Worm (Caenorhabditis elegans): ENCODE measurements around the gene his-35.
A peak's percentile ranks its signal among the peaks of the same experiment; 100 is the strongest.

The his-35 gene

DNA sequence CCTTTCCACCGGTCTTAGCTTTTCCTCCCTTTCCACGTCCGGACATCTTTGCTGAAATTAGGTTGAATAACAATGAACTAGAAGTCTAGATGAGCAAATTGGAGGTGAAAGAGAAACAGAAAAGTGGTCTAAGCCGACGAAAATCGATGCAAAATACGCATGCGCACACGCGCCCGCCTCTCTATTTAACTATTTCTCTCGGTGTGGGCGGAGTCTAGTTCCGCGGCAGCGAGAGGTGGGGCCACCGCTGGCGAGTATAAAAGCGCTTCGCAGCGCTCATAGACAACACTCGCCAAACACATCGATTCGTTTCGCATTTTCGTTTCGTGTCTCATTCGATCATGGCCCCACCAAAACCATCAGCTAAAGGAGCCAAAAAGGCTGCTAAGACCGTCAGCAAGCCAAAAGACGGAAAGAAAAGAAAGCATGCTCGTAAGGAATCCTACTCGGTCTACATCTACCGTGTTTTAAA lies at the start of gene his-35, which contains the start of gene his-41:
TSS of gene his-35 (minus strand) at position 51 of the 472 bp plus-strand sequence.
TSS of gene his-41 (plus strand) at position 299 of the 472 bp plus-strand sequence.
- TF ChIP-seq aly-2 (tag; optimal IDR thresholded peaks at IDR 0.05) (no peak), sma-9 (GFP tag; optimal IDR thresholded peaks at IDR 0.05) (peak; percentile 37), sma-9 (tag; optimal IDR thresholded peaks at IDR 0.05) (no peak), nhr-6 (tag; optimal IDR thresholded peaks at IDR 0.05) (no peak), ama-1 (optimal IDR thresholded peaks at IDR 0.05) (peak; percentile 77), lin-13 (GFP tag; optimal IDR thresholded peaks at IDR 0.05) (peak; percentile 15), ceh-16 (tag; optimal IDR thresholded peaks at IDR 0.05) (no peak), alr-1 (tag; optimal IDR thresholded peaks at IDR 0.05) (no peak), fos-1 (tag; optimal IDR thresholded peaks at IDR 0.05) (peak; percentile 48), gmeb-1 (tag; optimal IDR thresholded peaks at IDR 0.05) (peak; percentile 53), F13H6.1 (tag; optimal IDR thresholded peaks at IDR 0.05) (peak; percentile 62), sma-3 (GFP tag; optimal IDR thresholded peaks at IDR 0.05) (peak; percentile 50), mdl-1 (tag; optimal IDR thresholded peaks at IDR 0.05) (peak in 1 of 2 experiments; percentile 31), nhr-23 (tag; optimal IDR thresholded peaks at IDR 0.05) (no peak), nhr-21 (tag; optimal IDR thresholded peaks at IDR 0.05) (peak; percentile 11), unc-55 (GFP tag; optimal IDR thresholded peaks at IDR 0.05) (peak; percentile 15), elt-1 (tag; optimal IDR thresholded peaks at IDR 0.05) (no peak), ztf-4 (tag; optimal IDR thresholded peaks at IDR 0.05) (no peak), lsy-2 (tag; optimal IDR thresholded peaks at IDR 0.05) (peak; percentile 38 to 51), crh-2 (tag; optimal IDR thresholded peaks at IDR 0.05) (peak; percentile 51), nhr-237 (tag; optimal IDR thresholded peaks at IDR 0.05) (no peak), blmp-1 (tag; optimal IDR thresholded peaks at IDR 0.05; ENCODE audit: insufficient read depth) (no peak), lin-11 (tag; optimal IDR thresholded peaks at IDR 0.05) (peak; percentile 35), dmd-4 (tag; optimal IDR thresholded peaks at IDR 0.05) (no peak), Y55F3AM.14 (GFP tag; optimal IDR thresholded peaks at IDR 0.05) (no peak), C34F6.9 (tag; optimal IDR thresholded peaks at IDR 0.05) (peak; percentile 74), mab-5 (tag; optimal IDR thresholded peaks at IDR 0.05) (no peak)

- TF ChIP-seq crh-2 (tag; optimal IDR thresholded peaks at IDR 0.05) (no peak), ztf-4 (tag; optimal IDR thresholded peaks at IDR 0.05) (no peak), nhr-21 (tag; optimal IDR thresholded peaks at IDR 0.05) (no peak), snpc-4 (tag; optimal IDR thresholded peaks at IDR 0.05) (no peak), ZK546.5 (tag; optimal IDR thresholded peaks at IDR 0.05) (no peak), alr-1 (tag; optimal IDR thresholded peaks at IDR 0.05) (no peak), gmeb-1 (tag; optimal IDR thresholded peaks at IDR 0.05) (no peak), F13H6.1 (tag; optimal IDR thresholded peaks at IDR 0.05) (no peak), nhr-23 (tag; optimal IDR thresholded peaks at IDR 0.05) (no peak), Y55F3AM.14 (GFP tag; optimal IDR thresholded peaks at IDR 0.05) (no peak), mdl-1 (tag; optimal IDR thresholded peaks at IDR 0.05) (no peak), sem-4 (tag; optimal IDR thresholded peaks at IDR 0.05) (no peak), lin-13 (GFP tag; optimal IDR thresholded peaks at IDR 0.05) (no peak), nhr-11 (tag; optimal IDR thresholded peaks at IDR 0.05) (no peak), unc-62 (GFP tag; optimal IDR thresholded peaks at IDR 0.05) (no peak), ama-1 (optimal IDR thresholded peaks at IDR 0.05) (no peak), ztf-11 (tag; optimal IDR thresholded peaks at IDR 0.05) (no peak), sma-3 (GFP tag; optimal IDR thresholded peaks at IDR 0.05) (no peak), dmd-4 (tag; optimal IDR thresholded peaks at IDR 0.05) (no peak), unc-39 (tag; optimal IDR thresholded peaks at IDR 0.05) (no peak)
Observed at ce11 chrV:9590317-9590716, 45.2 kb upstream of the his-35 start, which contains the start of gene K09G1.2. Gene K09G1.2 (plus strand): TSS chrV:9590617.

DNA sequence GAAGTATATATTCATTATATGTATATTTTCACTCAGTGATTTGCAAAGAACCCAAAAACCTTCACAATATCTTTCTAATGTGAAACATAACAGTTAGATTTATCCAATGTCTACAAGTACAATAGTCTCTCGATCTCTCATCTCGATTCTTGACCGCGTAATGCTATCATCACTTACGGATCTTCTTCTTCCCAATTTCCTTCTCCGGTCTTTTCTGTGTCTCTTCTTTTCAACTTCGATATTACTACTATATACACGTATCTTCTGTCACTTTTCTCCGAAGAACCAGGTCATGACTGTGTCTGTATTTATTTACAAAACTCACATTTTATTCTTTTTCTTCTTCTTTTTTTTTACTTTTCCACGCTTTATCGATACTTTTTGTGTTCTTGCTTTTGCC lies 43.5 kb upstream of the his-35 start:
- TF ChIP-seq sma-9 (GFP tag; optimal IDR thresholded peaks at IDR 0.05) (peak; percentile 49), sma-9 (tag; optimal IDR thresholded peaks at IDR 0.05) (no peak), lin-13 (GFP tag; optimal IDR thresholded peaks at IDR 0.05) (no peak), ztf-11 (tag; optimal IDR thresholded peaks at IDR 0.05) (no peak), lin-11 (tag; optimal IDR thresholded peaks at IDR 0.05) (no peak), mab-5 (tag; optimal IDR thresholded peaks at IDR 0.05) (no peak), egl-27 (tag; optimal IDR thresholded peaks at IDR 0.05) (no peak), Y55F3AM.14 (GFP tag; optimal IDR thresholded peaks at IDR 0.05) (no peak), sma-3 (GFP tag; optimal IDR thresholded peaks at IDR 0.05) (peak; percentile 24), fos-1 (tag; optimal IDR thresholded peaks at IDR 0.05) (peak; percentile 18), nhr-21 (tag; optimal IDR thresholded peaks at IDR 0.05) (peak; percentile 20), skn-1 (tag; optimal IDR thresholded peaks at IDR 0.05) (no peak), ama-1 (optimal IDR thresholded peaks at IDR 0.05) (no peak)

- TF ChIP-seq nhr-25 (tag; optimal IDR thresholded peaks at IDR 0.05) = peak; percentile 14
- TF ChIP-seq lin-39 (tag; optimal IDR thresholded peaks at IDR 0.05) = no peak
- no peak for TF ChIP-seq elt-3 (tag; optimal IDR thresholded peaks at IDR 0.05)
- no peak for TF ChIP-seq nhr-6 (tag; optimal IDR thresholded peaks at IDR 0.05)
- no peak for TF ChIP-seq blmp-1 (tag; optimal IDR thresholded peaks at IDR 0.05; ENCODE audit: insufficient read depth)
Observed at ce11 chrV:9587619-9588018, 42.5 kb upstream of the his-35 start.

Data from whole organism, L2 larva.